Fruit fly (Drosophila melanogaster): ENCODE measurements around the gene CG13031.

DNA sequence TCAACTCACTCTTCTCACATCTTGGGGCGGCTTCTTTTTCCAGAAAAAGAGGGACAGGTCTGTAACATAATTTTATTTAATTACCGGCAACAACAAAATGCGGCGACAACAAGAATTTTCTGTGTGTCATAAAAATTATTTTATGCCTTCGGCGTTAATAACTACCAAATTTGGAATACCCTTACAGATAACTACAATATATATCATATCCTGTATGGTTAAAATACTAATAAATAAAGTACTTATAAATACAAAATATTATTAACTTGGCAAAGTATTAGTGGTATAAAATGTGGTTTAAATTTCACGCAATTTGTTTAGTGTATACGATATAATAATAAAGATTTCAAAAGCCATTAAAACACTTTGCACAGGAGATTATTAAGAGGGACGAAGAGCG lies 26.1 kb downstream of the CG13031 start:
- TF ChIP-seq Gug (GFP tag; IDR thresholded peaks at IDR 0.05) (no peak), Blimp-1 (GFP tag; optimal IDR thresholded peaks at IDR 0.05) (no peak), salr (GFP tag; optimal IDR thresholded peaks at IDR 0.05) (peak in 1 of 2 experiments; percentile 12), CG34406 (GFP tag; optimal IDR thresholded peaks at IDR 0.05) (no peak), CG31627 (GFP tag; optimal IDR thresholded peaks at IDR 0.05) (no peak), Hr38 (GFP tag; optimal IDR thresholded peaks at IDR 0.05) (no peak), CG11762 (GFP tag; optimal IDR thresholded peaks at IDR 0.05; ENCODE audit: insufficient read depth) (no peak), Hr4 (GFP tag; optimal IDR thresholded peaks at IDR 0.05) (no peak)
